Fruit fly (Drosophila melanogaster) whole organism, prepupa: ENCODE data around the gene CG34367.

Experiments used
- CG10631 ChIP-seq: fragments of 200-800 bp; sonication (Bioruptor generic); optimal IDR thresholded peaks from 2 replicates; lab custom pipeline; 2016; ENCODE audit warnings: missing biosample characterization, missing genetic modification characterization
- CG11902 ChIP-seq: fragments of 200-800 bp; sonication (Bioruptor generic); optimal IDR thresholded peaks from 3 replicates; lab custom pipeline; 2016; ENCODE audit warnings: missing biosample characterization, missing genetic modification characterization
- CG6808 ChIP-seq: fragments of 200-800 bp; sonication (Bioruptor generic); optimal IDR thresholded peaks from 3 replicates; lab custom pipeline; 2017; ENCODE audit warnings: missing biosample characterization, missing genetic modification characterization, mild to moderate bottlenecking, moderate library complexity, missing genetic modification reagents
- CG6854 ChIP-seq: fragments of 200-800 bp; sonication (Bioruptor generic); optimal IDR thresholded peaks from 2 replicates; lab custom pipeline; 2017; ENCODE audit warnings: missing biosample characterization, mild to moderate bottlenecking, missing genetic modification characterization
- CG8319 ChIP-seq: fragments of 200-800 bp; sonication (Bioruptor generic); optimal IDR thresholded peaks from 3 replicates; lab custom pipeline; 2016; ENCODE audit warnings: missing biosample characterization, missing genetic modification characterization
- Eip75B ChIP-seq: fragments of 200-800 bp; sonication (Bioruptor generic); optimal IDR thresholded peaks from 3 replicates; lab custom pipeline; 2016; ENCODE audit warnings: missing biosample characterization, missing genetic modification characterization
- Ets21C ChIP-seq: fragments of 200-800 bp; sonication (Bioruptor generic); optimal IDR thresholded peaks from 3 replicates; lab custom pipeline; 2016; ENCODE audit warnings: missing biosample characterization, missing genetic modification characterization
- Lpt ChIP-seq: fragments of 200-800 bp; sonication (Bioruptor generic); optimal IDR thresholded peaks from 3 replicates; lab custom pipeline; 2016; ENCODE audit warnings: missing biosample characterization, missing genetic modification characterization
- Sox14 ChIP-seq: fragments of 200-800 bp; sonication (Bioruptor generic); optimal IDR thresholded peaks from 3 replicates; lab custom pipeline; 2016; ENCODE audit warnings: missing biosample characterization, missing genetic modification characterization
- fd59A ChIP-seq: fragments of 200-800 bp; sonication (Bioruptor generic); optimal IDR thresholded peaks from 2 replicates; lab custom pipeline; 2017; ENCODE audit warnings: missing biosample characterization, mild to moderate bottlenecking, missing genetic modification characterization, missing genetic modification reagents
- fkh ChIP-seq: fragments of 200-800 bp; sonication (Bioruptor generic); optimal IDR thresholded peaks from 3 replicates; lab custom pipeline; 2017; ENCODE audit warnings: missing biosample characterization, mild to moderate bottlenecking, missing genetic modification characterization, moderate library complexity
- net ChIP-seq: fragments of 200-800 bp; sonication (Bioruptor generic); optimal IDR thresholded peaks from 3 replicates; lab custom pipeline; 2016; ENCODE audit warnings: missing biosample characterization, missing genetic modification characterization
- spab ChIP-seq: fragments of 200-800 bp; sonication (Bioruptor generic); optimal IDR thresholded peaks from 2 replicates; lab custom pipeline; 2017; ENCODE audit warnings: missing biosample characterization, mild to moderate bottlenecking, missing genetic modification characterization, missing genetic modification reagents
- ss ChIP-seq, 2 experiments: fragments of 200-800 bp; sonication (Bioruptor generic); optimal IDR thresholded peaks; 2 replicates in 1 of 2; 3 replicates in 1 of 2; lab custom pipeline; 2017 to 2018; ENCODE audit warnings: mild to moderate bottlenecking in 2 of 2, missing biosample characterization in 2 of 2, missing genetic modification characterization in 2 of 2, moderate library complexity in 1 of 2

dm6 chr2L:10386824-10387223 lies 33.1 kb upstream of the CG34367 start:
- no peak for TF ChIP-seq Eip75B (GFP tag; lab: Kevin White, UChicago)
- TF ChIP-seq fkh (GFP tag; lab: Kevin White, UChicago) = no peak
- no peak for TF ChIP-seq ss (GFP tag; optimal IDR thresholded peaks at IDR 0.05; lab: Kevin White, UChicago)
- no peak for TF ChIP-seq net (GFP tag; lab: Kevin White, UChicago)
- TF ChIP-seq CG6808 (GFP tag; lab: Kevin White, UChicago) = no peak
- no peak for TF ChIP-seq Lpt
- TF ChIP-seq Sox14 = no peak
- TF ChIP-seq fd59A (GFP tag; lab: Kevin White, UChicago) = no peak
- no peak for TF ChIP-seq CG10631
- TF ChIP-seq CG8319 (GFP tag; lab: Kevin White, UChicago) = no peak
- no peak for TF ChIP-seq CG6854 (GFP tag; lab: Kevin White, UChicago)
- no peak for TF ChIP-seq CG11902 (GFP tag; lab: Kevin White, UChicago)
- TF ChIP-seq spab (GFP tag; lab: Kevin White, UChicago) = no peak
- no peak for TF ChIP-seq Ets21C (GFP tag; lab: Kevin White, UChicago)
